Worm (Caenorhabditis elegans) whole organism, young adult: ENCODE data around the gene Y26E6A.3.

ENCODE experiments used
- F33H1.4 ChIP-seq: fragments of 200-800 bp; sonication (Bioruptor generic); IDR thresholded peaks from 2 replicates; pipeline ENCODE4 v1.3.6; 2022; ENCODE audit warnings: missing genetic modification reagents, missing genetic modification characterization, missing compliant biosample characterization
- ama-1 ChIP-seq, 3 experiments: fragments of 150-350 bp in 1 of 3; sonication (generic microtip) in 2 of 3; optimal IDR thresholded peaks; 2 replicates each; lab custom pipeline; 2014 to 2018; ENCODE audit warnings: missing biosample characterization in 2 of 3, missing genetic modification characterization in 2 of 3, missing genetic modification reagents in 2 of 3
- mxl-1 ChIP-seq: sonication (generic microtip); optimal IDR thresholded peaks from 2 replicates; lab custom pipeline; 2016; ENCODE audit warnings: missing genetic modification characterization, missing compliant biosample characterization
- rcor-1 ChIP-seq: fragments of 200-800 bp; sonication (Bioruptor generic); IDR thresholded peaks from 2 replicates; pipeline ENCODE4 v1.3.6; 2022; ENCODE audit warnings: missing genetic modification reagents, missing genetic modification characterization, missing compliant biosample characterization
- snpc-4 ChIP-seq, 5 experiments: fragments of 150-350 bp in 1 of 5; sonication (generic microtip) in 4 of 5; optimal IDR thresholded peaks; 2 replicates each; lab custom pipeline; 2014 to 2018; ENCODE audit warnings: missing genetic modification characterization in 5 of 5, missing biosample characterization in 3 of 5, antibody characterized with exemption in 2 of 5, mild to moderate bottlenecking in 2 of 5, missing compliant biosample characterization in 2 of 5, missing genotype in 2 of 5, moderate library complexity in 2 of 5, missing genetic modification reagents in 1 of 5
- sptf-2 ChIP-seq: fragments of 200-800 bp; sonication (Bioruptor generic); optimal IDR thresholded peaks from 2 replicates; lab custom pipeline; 2018; ENCODE audit warnings: mild to moderate bottlenecking, missing genetic modification characterization, missing compliant biosample characterization
- unc-130 ChIP-seq: sonication (generic microtip); optimal IDR thresholded peaks from 2 replicates; lab custom pipeline; 2016; ENCODE audit warnings: missing genetic modification reagents, missing genetic modification characterization, missing compliant biosample characterization
- xnd-1 ChIP-seq: sonication (generic microtip); optimal IDR thresholded peaks from 2 replicates; lab custom pipeline; 2016; ENCODE audit warnings: missing genotype, missing genetic modification reagents, missing genetic modification characterization, missing compliant biosample characterization

DNA sequence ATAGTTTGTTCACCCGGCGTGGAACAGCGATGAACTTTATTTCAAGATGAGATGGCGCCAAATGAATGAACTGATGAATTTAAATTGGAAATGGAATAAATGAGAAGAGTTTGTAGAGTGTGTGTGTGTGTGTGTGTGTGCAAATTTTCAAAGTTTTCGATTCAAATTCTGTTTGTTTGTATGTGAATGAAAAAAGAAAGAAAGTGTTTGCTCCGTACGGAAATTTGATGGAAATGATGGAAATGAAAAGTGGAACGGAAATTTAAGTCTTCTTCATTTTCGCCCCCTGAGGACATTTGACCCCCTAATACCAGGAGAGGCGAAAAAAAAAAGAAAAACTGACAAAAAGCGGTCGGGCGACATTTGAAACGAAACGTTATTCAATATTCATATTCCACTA lies 31.7 kb downstream of the Y26E6A.3 start:
- no peak for TF ChIP-seq xnd-1
- no peak for TF ChIP-seq snpc-4 (GFP tag; optimal IDR thresholded peaks at IDR 0.05; lab: Kevin White, UChicago)
- no peak for TF ChIP-seq snpc-4 (tag; optimal IDR thresholded peaks at IDR 0.05; lab: Kevin White, UChicago)
- TF ChIP-seq F33H1.4 (GFP tag; lab: Robert Waterston, UW), result no peak
- TF ChIP-seq rcor-1, result no peak
- TF ChIP-seq unc-130, result no peak
- no peak for TF ChIP-seq sptf-2
- TF ChIP-seq mxl-1 (tag; lab: Kevin White, UChicago), result no peak
- TF ChIP-seq ama-1 (optimal IDR thresholded peaks at IDR 0.05; lab: Kevin White, UChicago), result no peak
- TF ChIP-seq ama-1 (GFP tag; optimal IDR thresholded peaks at IDR 0.05; lab: Kevin White, UChicago), result no peak
